Worm (Caenorhabditis elegans) whole organism, L4 larva: ENCODE measurements around the gene hlh-6.
A peak's percentile ranks its signal among the peaks of the same experiment; 100 is the strongest.

Experiments used
- fkh-10 ChIP-seq: fragments of 150-350 bp; optimal IDR thresholded peaks from 2 replicates; lab custom pipeline; 2014; ENCODE audit warnings: missing biosample characterization, missing genetic modification reagents, missing genetic modification characterization
- lin-13 ChIP-seq: fragments of 150-350 bp; optimal IDR thresholded peaks from 2 replicates; lab custom pipeline; 2014; ENCODE audit warnings: missing biosample characterization, missing genetic modification reagents, missing genetic modification characterization
- lir-3 ChIP-seq: sonication (generic microtip); optimal IDR thresholded peaks from 2 replicates; lab custom pipeline; 2016; ENCODE audit warnings: mild to moderate bottlenecking, missing genetic modification characterization, missing compliant biosample characterization

DNA sequence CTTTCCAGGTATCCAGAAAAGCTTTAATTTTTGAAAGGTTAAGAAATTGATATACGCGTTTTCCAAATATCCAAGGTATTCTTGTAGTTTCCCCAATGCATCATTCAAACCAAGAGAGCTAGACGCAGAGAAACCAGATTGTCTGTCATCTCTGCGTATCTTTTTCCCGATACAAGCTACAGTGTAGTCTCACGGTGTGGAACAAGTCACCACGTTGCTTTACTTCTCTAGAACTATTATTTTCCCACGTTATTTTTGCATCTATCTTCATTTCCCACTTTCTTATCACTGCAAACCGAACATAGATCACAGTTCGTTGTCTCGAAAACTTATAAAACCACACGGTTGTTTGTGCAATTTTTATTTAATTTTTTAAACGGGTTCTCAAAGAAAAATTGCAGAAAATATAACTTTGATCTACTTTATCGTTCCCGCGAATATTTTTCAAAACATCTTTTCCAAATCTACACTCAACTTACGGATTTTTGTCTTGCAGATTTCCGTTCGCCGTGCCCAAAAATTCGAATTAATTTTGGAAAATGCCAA, 41.7 kb upstream of the hlh-6 start, which contains the start of gene gstk-1:
- TF ChIP-seq fkh-10 (GFP tag; lab: Kevin White, UChicago) = no peak
- TF ChIP-seq lin-13 = peak; percentile 84
- no peak for TF ChIP-seq lir-3
